Fruit fly (Drosophila melanogaster): Measurements from ENCODE around the gene Ctu2.

Gene Ctu2

dm6 chr2L:19473397-19474009 lies 19.6 kb downstream of the Ctu2 start:
- TF ChIP-seq kay (GFP tag; ENCODE audit: borderline replicate concordance): peak; percentile 41
- peak; percentile 100 for TF ChIP-seq tj (GFP tag; optimal IDR thresholded peaks at IDR 0.05)
- TF ChIP-seq CG1620 (GFP tag; optimal IDR thresholded peaks at IDR 0.05): no peak
- peak; percentile 7 for TF ChIP-seq Mnt (GFP tag; optimal IDR thresholded peaks at IDR 0.05)

dm6 chr2L:19472256-19472655 lies 20.8 kb downstream of the Ctu2 start:
- TF ChIP-seq tj (GFP tag; optimal IDR thresholded peaks at IDR 0.05): peak; percentile 100
- no peak for TF ChIP-seq CG11617 (GFP tag; optimal IDR thresholded peaks at IDR 0.05)

- no peak for TF ChIP-seq CG14711 (tag; optimal IDR thresholded peaks at IDR 0.05)
- no peak for TF ChIP-seq CG7101 (tag; optimal IDR thresholded peaks at IDR 0.05)
- TF ChIP-seq cnc (optimal IDR thresholded peaks at IDR 0.05): no peak
- TF ChIP-seq CG11617 (GFP tag; optimal IDR thresholded peaks at IDR 0.05): no peak
- no peak for TF ChIP-seq tj (GFP tag; optimal IDR thresholded peaks at IDR 0.05)
- TF ChIP-seq bab1 (GFP tag; optimal IDR thresholded peaks at IDR 0.05): no peak
- TF ChIP-seq Hr96 (GFP tag; optimal IDR thresholded peaks at IDR 0.05): no peak
- no peak for TF ChIP-seq CG1620 (GFP tag; optimal IDR thresholded peaks at IDR 0.05)
- TF ChIP-seq cic (GFP tag; optimal IDR thresholded peaks at IDR 0.05): no peak
- TF ChIP-seq CG5204 (GFP tag; optimal IDR thresholded peaks at IDR 0.05): no peak
- no peak for TF ChIP-seq Crg-1 (GFP tag; optimal IDR thresholded peaks at IDR 0.05)
Observed at dm6 chr2L:19469751-19470150, 23.3 kb downstream of the Ctu2 start.

- TF ChIP-seq CG7101 (tag; optimal IDR thresholded peaks at IDR 0.05) (no peak), CG1620 (GFP tag; optimal IDR thresholded peaks at IDR 0.05) (no peak), toe (GFP tag; optimal IDR thresholded peaks at IDR 0.05) (no peak), CG33017 (tag; optimal IDR thresholded peaks at IDR 0.05) (no peak), pad (GFP tag; optimal IDR thresholded peaks at IDR 0.05) (no peak), Hr96 (GFP tag; optimal IDR thresholded peaks at IDR 0.05) (no peak), CG11617 (GFP tag; optimal IDR thresholded peaks at IDR 0.05) (no peak), kay (GFP tag; ENCODE audit: borderline replicate concordance) (no peak), tj (GFP tag; optimal IDR thresholded peaks at IDR 0.05) (no peak), bab1 (GFP tag; optimal IDR thresholded peaks at IDR 0.05) (no peak), Clk (GFP tag; optimal IDR thresholded peaks at IDR 0.05) (no peak), CG12768 (GFP tag; optimal IDR thresholded peaks at IDR 0.05) (no peak), cic (GFP tag; optimal IDR thresholded peaks at IDR 0.05) (no peak), Crg-1 (GFP tag; optimal IDR thresholded peaks at IDR 0.05) (no peak), cnc (optimal IDR thresholded peaks at IDR 0.05) (no peak), CG7045 (GFP tag; optimal IDR thresholded peaks at IDR 0.05) (no peak), CG14711 (tag; optimal IDR thresholded peaks at IDR 0.05) (no peak), Mnt (GFP tag; optimal IDR thresholded peaks at IDR 0.05) (no peak), CG5204 (GFP tag; optimal IDR thresholded peaks at IDR 0.05) (no peak), ovo (GFP tag; optimal IDR thresholded peaks at IDR 0.05) (no peak)
Observed at dm6 chr2L:19469090-19469489, 24.0 kb downstream of the Ctu2 start.

- no peak for TF ChIP-seq Crg-1 (GFP tag; optimal IDR thresholded peaks at IDR 0.05)
- no peak for TF ChIP-seq bab1 (GFP tag; optimal IDR thresholded peaks at IDR 0.05)
- TF ChIP-seq pad (GFP tag; optimal IDR thresholded peaks at IDR 0.05): peak; percentile 58
- TF ChIP-seq tj (GFP tag; optimal IDR thresholded peaks at IDR 0.05): peak; percentile 87
Observed at dm6 chr2L:19463824-19464317, 29.2 kb downstream of the Ctu2 start, which contains the start of gene tj. tj (plus strand) TSS chr2L:19464267.

dm6 chr2L:19463405-19463804 lies 29.6 kb downstream of the Ctu2 start:
- TF ChIP-seq CG5204 (GFP tag; optimal IDR thresholded peaks at IDR 0.05) (peak; percentile 25), cic (GFP tag; optimal IDR thresholded peaks at IDR 0.05) (no peak)

dm6 chr2L:19462898-19463297 lies 30.2 kb downstream of the Ctu2 start:
- TF ChIP-seq ovo (GFP tag; optimal IDR thresholded peaks at IDR 0.05) (no peak), tj (GFP tag; optimal IDR thresholded peaks at IDR 0.05) (peak; percentile 18)

- TF ChIP-seq Clk (GFP tag; optimal IDR thresholded peaks at IDR 0.05) (no peak), kay (GFP tag; ENCODE audit: borderline replicate concordance) (no peak), cic (GFP tag; optimal IDR thresholded peaks at IDR 0.05) (no peak), CG5204 (GFP tag; optimal IDR thresholded peaks at IDR 0.05) (no peak), cnc (optimal IDR thresholded peaks at IDR 0.05) (no peak), ovo (GFP tag; optimal IDR thresholded peaks at IDR 0.05) (no peak), CG11617 (GFP tag; optimal IDR thresholded peaks at IDR 0.05) (no peak), toe (GFP tag; optimal IDR thresholded peaks at IDR 0.05) (no peak), CG14711 (tag; optimal IDR thresholded peaks at IDR 0.05) (no peak), Mnt (GFP tag; optimal IDR thresholded peaks at IDR 0.05) (no peak), pad (GFP tag; optimal IDR thresholded peaks at IDR 0.05) (no peak), CG12768 (GFP tag; optimal IDR thresholded peaks at IDR 0.05) (no peak), CG7045 (GFP tag; optimal IDR thresholded peaks at IDR 0.05) (no peak), Hr96 (GFP tag; optimal IDR thresholded peaks at IDR 0.05) (no peak), CG1620 (GFP tag; optimal IDR thresholded peaks at IDR 0.05) (no peak)
Observed at dm6 chr2L:19459404-19459803, 33.6 kb downstream of the Ctu2 start.

Measured in whole organism, adult.